Worm (Caenorhabditis elegans): ENCODE measurements around the gene C36B7.4.

Gene C36B7.4

DNA sequence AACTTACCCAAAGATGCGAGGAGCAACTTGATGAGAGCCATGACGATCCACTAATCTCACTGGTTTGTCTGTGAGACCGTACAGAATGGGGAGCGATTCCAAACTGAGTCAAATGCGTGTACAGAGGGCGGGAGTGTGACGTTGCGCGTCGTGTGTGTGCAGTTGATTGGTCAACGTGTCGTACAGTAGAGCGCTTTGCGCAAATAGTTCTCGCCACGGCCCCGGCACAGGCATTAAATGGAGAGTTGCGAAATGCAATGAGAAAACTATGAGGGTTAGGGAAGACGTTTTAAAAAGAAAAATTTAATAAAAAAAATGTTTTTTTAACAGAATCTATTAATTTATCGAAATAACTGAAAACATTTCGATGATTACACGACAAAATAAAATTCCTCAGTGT is 17.4 kb downstream of the C36B7.4 start, which contains the start of gene pdi-6 (continued):
- no peak for TF ChIP-seq lim-6 (tag; optimal IDR thresholded peaks at IDR 0.05)
- peak; percentile 70 for TF ChIP-seq hlh-8 (tag; optimal IDR thresholded peaks at IDR 0.05)
- TF ChIP-seq T23F11.4 (GFP tag; optimal IDR thresholded peaks at IDR 0.05) = no peak
- peak; percentile 67 for TF ChIP-seq ceh-34 (tag; optimal IDR thresholded peaks at IDR 0.05)
- no peak for TF ChIP-seq unc-55 (GFP tag; optimal IDR thresholded peaks at IDR 0.05)
- no peak for TF ChIP-seq ceh-9 (tag; optimal IDR thresholded peaks at IDR 0.05)
- no peak for TF ChIP-seq pag-3 (tag; optimal IDR thresholded peaks at IDR 0.05; ENCODE audit: borderline replicate concordance)
- TF ChIP-seq lin-11 (tag; optimal IDR thresholded peaks at IDR 0.05) = no peak
- peak; percentile 42 for TF ChIP-seq ceh-18 (tag; optimal IDR thresholded peaks at IDR 0.05)
- no peak for TF ChIP-seq pat-9 (tag; optimal IDR thresholded peaks at IDR 0.05)
- no peak for TF ChIP-seq madf-2 (tag; optimal IDR thresholded peaks at IDR 0.05)
- TF ChIP-seq hlh-13 (GFP tag; optimal IDR thresholded peaks at IDR 0.05) = no peak
- TF ChIP-seq ref-2 (tag; optimal IDR thresholded peaks at IDR 0.05) = peak; percentile 49
- peak; percentile 47 for TF ChIP-seq fkh-6 (tag; optimal IDR thresholded peaks at IDR 0.05)
- no peak for TF ChIP-seq ahr-1 (tag; optimal IDR thresholded peaks at IDR 0.05)
- TF ChIP-seq npax-4 (tag; optimal IDR thresholded peaks at IDR 0.05) = no peak
- peak; percentile 48 for TF ChIP-seq sdc-2 (tag; optimal IDR thresholded peaks at IDR 0.05)
- TF ChIP-seq dmd-4 (tag; optimal IDR thresholded peaks at IDR 0.05; ENCODE audit: borderline replicate concordance) = no peak
- TF ChIP-seq zip-5 (tag; optimal IDR thresholded peaks at IDR 0.05) = peak; percentile 17

DNA sequence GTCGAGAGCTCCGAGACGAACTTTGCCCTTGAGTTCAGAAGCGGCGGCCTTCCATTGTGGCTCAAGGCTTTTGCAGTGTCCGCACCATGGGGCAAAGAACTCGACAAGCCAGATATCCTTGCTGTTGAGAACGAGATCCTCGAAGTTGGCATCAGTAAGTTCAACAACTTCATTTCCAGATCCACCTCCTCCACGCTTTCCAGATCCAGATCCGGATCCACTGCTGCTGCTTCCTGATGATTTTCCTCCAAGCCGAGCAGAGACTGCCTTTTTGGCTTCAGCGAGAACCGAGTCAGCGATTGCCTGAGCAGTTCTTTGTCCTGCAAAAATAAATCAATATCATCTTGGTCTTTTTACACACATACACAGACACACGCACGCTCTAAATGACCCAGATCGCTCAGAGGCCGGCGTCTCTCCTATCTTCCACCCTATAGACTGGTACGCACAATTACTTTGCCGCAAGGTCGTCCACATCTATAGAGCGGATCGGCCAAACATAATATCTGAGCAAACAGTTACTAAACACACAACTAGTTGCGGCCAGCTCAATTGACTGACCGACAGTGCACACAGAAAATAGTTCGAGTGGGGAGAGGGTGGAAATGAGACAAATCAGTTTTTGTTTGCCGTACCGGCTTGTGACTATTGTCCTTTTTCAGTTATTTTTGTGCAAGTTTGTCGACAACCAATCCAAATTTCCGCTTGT is 18.4 kb downstream of the C36B7.4 start:
- peak; percentile 39 for TF ChIP-seq pha-2 (tag; optimal IDR thresholded peaks at IDR 0.05)
- no peak for TF ChIP-seq ceh-30 (tag; optimal IDR thresholded peaks at IDR 0.05)

DNA sequence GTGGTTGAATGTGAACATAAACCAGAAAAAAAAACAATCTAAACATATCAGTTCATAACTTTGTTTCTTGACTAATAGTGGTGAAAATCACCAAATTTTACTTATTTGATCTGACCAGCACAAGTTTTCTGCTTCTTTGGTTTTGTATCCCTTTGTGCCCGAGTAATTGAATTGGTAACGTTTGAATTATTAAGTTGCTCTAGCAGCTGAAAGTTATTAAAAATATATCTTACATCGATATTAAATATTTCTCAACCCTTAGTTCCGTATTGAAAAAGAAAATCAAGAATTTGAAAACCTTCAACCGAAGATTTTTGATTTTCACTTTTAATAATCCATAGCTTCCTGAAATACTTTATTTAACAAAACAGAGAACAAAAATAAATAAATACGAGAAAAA is 19.8 kb downstream of the C36B7.4 start:
- no peak for TF ChIP-seq F13H6.1 (tag; optimal IDR thresholded peaks at IDR 0.05)
- no peak for TF ChIP-seq sox-4 (tag; optimal IDR thresholded peaks at IDR 0.05)
- TF ChIP-seq mec-3 (tag; optimal IDR thresholded peaks at IDR 0.05; ENCODE audit: borderline replicate concordance) = no peak
- TF ChIP-seq elt-2 (tag; optimal IDR thresholded peaks at IDR 0.05) = no peak
- no peak for TF ChIP-seq ceh-6 (GFP tag; optimal IDR thresholded peaks at IDR 0.05)

DNA sequence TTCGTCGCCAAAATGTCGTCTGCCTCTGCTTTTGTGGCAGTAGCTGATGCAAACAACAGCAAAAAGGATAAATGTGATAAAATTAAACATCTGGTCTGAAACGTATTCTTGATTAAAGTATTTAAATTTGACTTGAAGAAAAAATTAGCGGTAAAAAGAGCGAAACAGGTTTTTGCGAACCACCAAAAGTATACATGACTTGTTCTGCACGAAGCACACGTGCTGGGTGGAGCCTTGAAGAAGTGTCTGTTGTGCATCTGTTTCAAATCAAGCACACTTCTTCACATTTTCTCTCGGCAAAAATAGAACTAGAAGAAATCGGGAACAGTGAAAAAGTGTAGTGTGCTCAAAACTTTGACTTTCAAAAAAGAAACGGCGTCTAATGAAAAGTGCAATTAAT is 22.6 kb downstream of the C36B7.4 start, which contains the start of gene B0403.3:
TSS of gene B0403.3 (minus strand) at position 101 of the 400 bp plus-strand sequence.
- no peak for TF ChIP-seq ceh-30 (tag; optimal IDR thresholded peaks at IDR 0.05)
- TF ChIP-seq syd-9 (tag; optimal IDR thresholded peaks at IDR 0.05) = no peak
- TF ChIP-seq tbx-7 (tag; optimal IDR thresholded peaks at IDR 0.05) = no peak
- no peak for TF ChIP-seq hlh-6 (tag; optimal IDR thresholded peaks at IDR 0.05)
- no peak for TF ChIP-seq pag-3 (tag; optimal IDR thresholded peaks at IDR 0.05; ENCODE audit: borderline replicate concordance)
- no peak for TF ChIP-seq gmeb-2 (tag; optimal IDR thresholded peaks at IDR 0.05)
- TF ChIP-seq ama-1 (optimal IDR thresholded peaks at IDR 0.05) = no peak
- TF ChIP-seq pros-1 (tag; optimal IDR thresholded peaks at IDR 0.05) = no peak
- no peak for TF ChIP-seq ahr-1 (tag; optimal IDR thresholded peaks at IDR 0.05)
- no peak for TF ChIP-seq sdc-2 (tag; optimal IDR thresholded peaks at IDR 0.05)
- no peak for TF ChIP-seq pha-2 (tag; optimal IDR thresholded peaks at IDR 0.05)
- TF ChIP-seq mec-3 (tag; optimal IDR thresholded peaks at IDR 0.05; ENCODE audit: borderline replicate concordance) = no peak

DNA sequence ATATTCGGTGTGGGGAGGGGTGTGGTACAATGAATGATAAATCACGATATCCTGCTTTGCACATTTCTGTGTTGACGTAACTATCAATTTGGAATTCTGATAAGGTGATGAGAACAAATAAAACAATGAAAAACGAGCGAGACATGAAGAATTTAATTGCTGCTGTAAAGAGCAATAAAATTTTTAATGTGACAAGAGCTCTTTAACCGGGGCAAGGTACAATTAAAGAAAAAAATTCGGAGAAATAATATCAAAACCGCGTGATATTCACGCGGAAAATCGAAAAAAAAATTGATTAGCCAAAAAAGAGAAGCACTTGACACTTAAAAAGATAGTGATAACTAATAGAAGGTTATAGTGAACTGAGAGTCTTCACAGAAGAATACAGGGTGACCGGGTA is 24.5 kb downstream of the C36B7.4 start:
- TF ChIP-seq ttx-3 (tag; optimal IDR thresholded peaks at IDR 0.05) (no peak), gmeb-2 (tag; optimal IDR thresholded peaks at IDR 0.05) (no peak), ceh-31 (tag; optimal IDR thresholded peaks at IDR 0.05) (no peak), fax-1 (tag; optimal IDR thresholded peaks at IDR 0.05) (no peak), K09A11.1 (tag; optimal IDR thresholded peaks at IDR 0.05; ENCODE audit: insufficient read depth) (no peak), nhr-232 (tag; optimal IDR thresholded peaks at IDR 0.05) (no peak), nfya-1 (tag; optimal IDR thresholded peaks at IDR 0.05) (no peak), ets-4 (tag; optimal IDR thresholded peaks at IDR 0.05) (no peak), ceh-2 (tag; optimal IDR thresholded peaks at IDR 0.05) (no peak), rnt-1 (tag; optimal IDR thresholded peaks at IDR 0.05) (no peak), ceh-24 (tag; optimal IDR thresholded peaks at IDR 0.05) (no peak), fkh-6 (tag; optimal IDR thresholded peaks at IDR 0.05) (no peak), npax-4 (tag; optimal IDR thresholded peaks at IDR 0.05) (no peak), ceh-45 (GFP tag; IDR thresholded peaks at IDR 0.05) (no peak), elt-4 (tag; optimal IDR thresholded peaks at IDR 0.05) (no peak), T23F11.4 (GFP tag; optimal IDR thresholded peaks at IDR 0.05) (no peak), madf-2 (tag; optimal IDR thresholded peaks at IDR 0.05) (no peak), unc-42 (tag; optimal IDR thresholded peaks at IDR 0.05) (no peak), unc-86 (tag; optimal IDR thresholded peaks at IDR 0.05) (no peak)
